Worm (Caenorhabditis elegans): ENCODE measurements around the gene math-22.

math-22 gene

DNA sequence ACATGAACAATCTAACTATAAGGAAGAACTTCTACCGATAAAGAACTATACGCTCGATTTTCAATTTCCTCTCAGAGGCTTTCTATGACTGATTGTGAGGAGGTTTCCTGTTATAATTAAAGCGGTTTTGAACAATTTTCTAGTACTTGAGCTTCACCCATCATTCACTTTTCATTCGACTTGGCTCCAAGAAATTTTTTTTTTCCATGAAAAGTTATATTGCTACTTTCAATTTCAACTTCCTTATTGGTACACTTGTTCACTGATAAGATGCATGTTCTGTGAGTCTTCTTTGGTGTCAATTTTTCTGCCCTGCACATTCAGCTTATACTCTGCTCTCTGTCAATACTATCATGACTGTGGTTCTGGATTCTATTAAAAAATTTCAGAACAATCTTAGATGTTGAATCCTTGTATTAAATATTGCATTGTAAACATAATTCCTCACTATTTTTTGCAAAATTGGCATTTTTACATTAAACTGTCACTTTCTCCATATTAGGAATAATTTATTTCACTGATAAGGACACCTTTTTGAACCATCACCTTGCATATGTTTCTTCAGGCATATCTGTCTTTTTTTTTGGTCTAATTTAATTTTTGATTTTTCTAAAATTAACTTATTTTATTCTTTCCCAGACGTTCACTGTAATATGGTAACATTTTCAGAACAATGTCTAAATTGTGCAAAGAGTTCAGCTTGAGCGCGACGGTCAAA lies 34.2 kb upstream of the math-22 start, which contains the start of gene math-10:
math-10 (plus strand) TSS at position 668 of the 718 bp plus-strand sequence.
- no peak for TF ChIP-seq zip-4 (GFP tag; optimal IDR thresholded peaks at IDR 0.05)
- peak; percentile 33 for TF ChIP-seq elt-2 (tag; optimal IDR thresholded peaks at IDR 0.05)
- no peak for TF ChIP-seq nhr-237 (tag; optimal IDR thresholded peaks at IDR 0.05)

ce11 chrII:1875658-1876057 lies 29.5 kb upstream of the math-22 start, which contains the start of gene math-13:
Gene math-13 (plus strand): TSS chrII:1875958.
- TF ChIP-seq ama-1 (optimal IDR thresholded peaks at IDR 0.05) (no peak), xbp-1 (tag; optimal IDR thresholded peaks at IDR 0.05) (no peak), grh-1 (GFP tag; IDR thresholded peaks at IDR 0.05) (no peak), ceh-82 (tag; optimal IDR thresholded peaks at IDR 0.05) (no peak), ceh-63 (GFP tag; optimal IDR thresholded peaks at IDR 0.05) (no peak), sptf-1 (tag; optimal IDR thresholded peaks at IDR 0.05) (no peak), nhr-90 (tag; optimal IDR thresholded peaks at IDR 0.05; ENCODE audit: poor library complexity) (no peak), nhr-77 (tag; optimal IDR thresholded peaks at IDR 0.05) (no peak), elt-3 (tag; optimal IDR thresholded peaks at IDR 0.05) (no peak), dsc-1 (tag; optimal IDR thresholded peaks at IDR 0.05) (no peak), alr-1 (tag; optimal IDR thresholded peaks at IDR 0.05; ENCODE audit: borderline replicate concordance) (no peak), isw-1 (GFP tag; IDR thresholded peaks at IDR 0.05) (no peak), fkh-8 (tag; optimal IDR thresholded peaks at IDR 0.05) (no peak), mdl-1 (tag; optimal IDR thresholded peaks at IDR 0.05) (no peak), nhr-28 (tag; optimal IDR thresholded peaks at IDR 0.05) (no peak), snpc-4 (tag; optimal IDR thresholded peaks at IDR 0.05) (no peak), egl-27 (tag; optimal IDR thresholded peaks at IDR 0.05) (no peak), tbx-2 (tag; optimal IDR thresholded peaks at IDR 0.05) (no peak), unc-86 (tag; optimal IDR thresholded peaks at IDR 0.05) (no peak)

DNA sequence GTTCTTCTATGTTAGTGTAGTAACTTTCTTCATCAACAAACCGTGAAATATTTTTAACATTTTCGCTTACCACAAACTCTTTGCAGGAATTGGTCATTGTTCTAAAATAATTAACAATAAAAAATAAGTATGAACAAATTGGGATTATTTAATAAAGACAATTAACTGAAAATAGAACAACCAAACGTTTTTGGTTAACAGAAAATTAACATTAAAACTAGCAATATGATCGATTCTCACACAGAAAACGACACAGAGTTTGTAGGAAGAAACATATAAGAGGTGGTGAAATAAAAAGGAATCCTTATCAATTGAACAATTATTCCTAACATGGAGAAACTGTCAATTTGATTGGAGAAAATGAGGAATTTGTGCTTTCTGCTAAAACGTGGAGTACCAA lies 26.5 kb upstream of the math-22 start, which contains the start of gene math-16:
math-16 (minus strand) TSS at position 101 of the 400 bp plus-strand sequence.
- TF ChIP-seq hpl-2 (GFP tag; optimal IDR thresholded peaks at IDR 0.05) (no peak), elt-3 (tag; optimal IDR thresholded peaks at IDR 0.05) (no peak), egl-13 (tag; optimal IDR thresholded peaks at IDR 0.05) (no peak), lin-35 (GFP tag; optimal IDR thresholded peaks at IDR 0.05) (no peak), isw-1 (GFP tag; IDR thresholded peaks at IDR 0.05) (no peak)

DNA sequence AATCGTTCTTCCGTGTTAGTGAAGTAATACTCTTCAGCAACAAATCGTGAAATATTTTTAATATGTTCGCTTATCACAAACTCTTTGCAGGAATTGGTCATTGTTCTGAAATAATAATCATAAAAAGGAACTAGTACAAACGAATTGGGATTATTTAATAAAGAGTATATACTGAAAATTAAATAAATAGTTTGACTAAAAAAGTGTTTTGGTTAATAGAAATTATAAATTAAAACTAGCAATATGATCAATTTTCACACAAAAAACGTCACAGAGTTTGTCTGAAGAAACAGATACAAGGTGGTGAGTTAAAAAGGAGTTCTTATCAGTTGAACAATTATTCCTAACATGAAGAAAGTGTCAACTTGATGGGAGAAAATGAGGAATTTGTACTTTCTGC lies 22.5 kb upstream of the math-22 start, which contains the start of gene math-5:
math-5 (minus strand) TSS at position 101 of the 400 bp plus-strand sequence.
- no peak for TF ChIP-seq ztf-4 (tag; optimal IDR thresholded peaks at IDR 0.05)
- TF ChIP-seq hlh-4 (tag; optimal IDR thresholded peaks at IDR 0.05) = no peak
- no peak for TF ChIP-seq efl-3 (GFP tag; optimal IDR thresholded peaks at IDR 0.05)
- TF ChIP-seq ets-5 (GFP tag; IDR thresholded peaks at IDR 0.05) = no peak
- no peak for TF ChIP-seq F16B12.6 (tag; optimal IDR thresholded peaks at IDR 0.05)
- no peak for TF ChIP-seq hpl-2 (GFP tag; optimal IDR thresholded peaks at IDR 0.05)
- no peak for TF ChIP-seq tbx-2 (tag; optimal IDR thresholded peaks at IDR 0.05)
- TF ChIP-seq irx-1 (tag; optimal IDR thresholded peaks at IDR 0.05) = no peak
- TF ChIP-seq nhr-90 (tag; optimal IDR thresholded peaks at IDR 0.05; ENCODE audit: poor library complexity) = no peak
- TF ChIP-seq zip-4 (GFP tag; optimal IDR thresholded peaks at IDR 0.05) = no peak
- TF ChIP-seq aha-1 (tag; optimal IDR thresholded peaks at IDR 0.05) = no peak
- TF ChIP-seq C34B4.2 (tag; optimal IDR thresholded peaks at IDR 0.05) = no peak
- TF ChIP-seq unc-98 (GFP tag; IDR thresholded peaks at IDR 0.05) = no peak
- TF ChIP-seq snpc-4 (tag; optimal IDR thresholded peaks at IDR 0.05) = no peak
- no peak for TF ChIP-seq ceh-63 (GFP tag; optimal IDR thresholded peaks at IDR 0.05)
- TF ChIP-seq sup-37 (GFP tag; optimal IDR thresholded peaks at IDR 0.05) = no peak
- TF ChIP-seq unc-86 (tag; optimal IDR thresholded peaks at IDR 0.05) = no peak
- TF ChIP-seq lin-13 (GFP tag; optimal IDR thresholded peaks at IDR 0.05) = no peak
- no peak for TF ChIP-seq pax-3 (tag; optimal IDR thresholded peaks at IDR 0.05)
- no peak for TF ChIP-seq nhr-19 (GFP tag; conservative IDR thresholded peaks at IDR 0.05)
